Fruit fly (Drosophila melanogaster): Measurements from ENCODE around the gene CG33116.

Gene CG33116

DNA sequence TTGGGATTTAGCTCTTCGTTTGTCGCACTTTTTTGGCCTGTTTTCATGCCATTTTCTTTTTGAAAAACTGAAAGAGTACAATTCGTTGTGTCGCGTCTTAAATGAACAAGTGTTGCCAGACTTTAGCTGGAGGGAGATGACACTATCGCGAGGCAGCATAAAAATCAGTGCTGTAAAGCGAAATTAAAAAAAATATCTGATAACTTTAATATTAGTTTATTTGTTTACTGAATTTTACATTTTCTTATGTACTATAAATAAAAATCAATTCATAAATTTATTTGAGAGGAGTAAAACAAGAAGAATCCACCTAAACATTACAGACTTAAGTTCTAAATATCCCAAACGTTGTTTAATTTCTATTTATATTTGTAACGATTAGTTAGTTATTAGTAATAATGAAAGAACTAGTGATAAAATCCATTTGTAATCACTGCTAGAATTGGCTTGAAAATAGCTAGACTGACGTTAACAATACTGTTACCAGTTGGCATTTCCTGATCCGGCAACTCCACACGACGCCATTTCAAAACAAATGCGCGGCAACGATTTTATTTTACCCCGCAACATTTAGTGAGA, 44.0 kb downstream of the CG33116 start, which contains the start of the genes spi and msb1l (continued):
- TF ChIP-seq CG11093 (GFP tag; IDR thresholded peaks at IDR 0.05) (no peak), Ssrp (tag; optimal IDR thresholded peaks at IDR 0.05) (peak; percentile 45), CG32532 (GFP tag; IDR thresholded peaks at IDR 0.05) (peak; percentile 63), Dref (GFP tag; IDR thresholded peaks at IDR 0.05) (peak; percentile 33; the same call in 1 of the 2 replicates), CG12219 (GFP tag; optimal IDR thresholded peaks at IDR 0.05) (no peak), Hr78 (GFP tag; optimal IDR thresholded peaks at IDR 0.05) (no peak), Hr51 (GFP tag; optimal IDR thresholded peaks at IDR 0.05) (peak in 1 of 2 experiments; percentile 45), CG8359 (GFP tag; optimal IDR thresholded peaks at IDR 0.05; ENCODE audit: borderline replicate concordance) (no peak), CG17912 (GFP tag; optimal IDR thresholded peaks at IDR 0.05) (no peak), nerfin-1 (tag; optimal IDR thresholded peaks at IDR 0.05) (no peak), Tbp (GFP tag; optimal IDR thresholded peaks at IDR 0.05) (no peak), fd64A (GFP tag; optimal IDR thresholded peaks at IDR 0.05) (no peak), Gug (GFP tag; IDR thresholded peaks at IDR 0.05) (0 out of 4 replicates have a peak, but pooled peaks have one; percentile 4), CG3163 (GFP tag; optimal IDR thresholded peaks at IDR 0.05) (no peak), CG8089 (GFP tag; optimal IDR thresholded peaks at IDR 0.05) (no peak), lov (optimal IDR thresholded peaks at IDR 0.05) (no peak), lov (GFP tag; IDR thresholded peaks at IDR 0.05) (0 out of 3 replicates have a peak, but pooled peaks have one; percentile 37), CG8924 (tag; optimal IDR thresholded peaks at IDR 0.05) (peak; percentile 65), CG12744 (GFP tag; optimal IDR thresholded peaks at IDR 0.05) (no peak), GATAe (GFP tag; conservative IDR thresholded peaks at IDR 0.05) (no peak), hkb (optimal IDR thresholded peaks at IDR 0.05) (peak; percentile 41), hkb (GFP tag; IDR thresholded peaks at IDR 0.05) (no peak), CG1233 (GFP tag; optimal IDR thresholded peaks at IDR 0.05) (no peak), CG31365 (tag; optimal IDR thresholded peaks at IDR 0.05) (no peak), Oaz (GFP tag; IDR thresholded peaks at IDR 0.05) (no peak), Fer2 (tag; optimal IDR thresholded peaks at IDR 0.05) (peak; percentile 42), tio (GFP tag; optimal IDR thresholded peaks at IDR 0.05) (no peak), so (GFP tag; IDR thresholded peaks at IDR 0.05) (no peak), pb (GFP tag; optimal IDR thresholded peaks at IDR 0.05) (no peak), Stat92E (GFP tag; optimal IDR thresholded peaks at IDR 0.05) (no peak), CG15696 (tag; optimal IDR thresholded peaks at IDR 0.05) (peak; percentile 62), Six4 (GFP tag; optimal IDR thresholded peaks at IDR 0.05) (peak; percentile 19), Fer1 (GFP tag; optimal IDR thresholded peaks at IDR 0.05) (no peak), Gsc (GFP tag; IDR thresholded peaks at IDR 0.05) (no peak), zfh2 (GFP tag; optimal IDR thresholded peaks at IDR 0.05) (peak; percentile 59), Awh (GFP tag; IDR thresholded peaks at IDR 0.05) (no peak), H15 (GFP tag; IDR thresholded peaks at IDR 0.05) (peak; percentile 54; the same call in 1 of the 3 replicates), CG15269 (tag; optimal IDR thresholded peaks at IDR 0.05) (peak; percentile 55), dysf (GFP tag; IDR thresholded peaks at IDR 0.05) (no peak; the same call in 2 of the 3 replicates), gce (GFP tag; IDR thresholded peaks at IDR 0.05) (no peak), Aef1 (GFP tag; IDR thresholded peaks at IDR 0.05) (peak; percentile 41; the same call in 2 of the 3 replicates), CG4282 (GFP tag; optimal IDR thresholded peaks at IDR 0.05) (no peak), Oli (tag; optimal IDR thresholded peaks at IDR 0.05) (peak; percentile 22), CG5180 (GFP tag; optimal IDR thresholded peaks at IDR 0.05) (no peak), lmd (GFP tag; IDR thresholded peaks at IDR 0.05) (peak; percentile 41; the same call in 1 of the 2 replicates), CG17568 (GFP tag; optimal IDR thresholded peaks at IDR 0.05) (no peak), ase (GFP tag; IDR thresholded peaks at IDR 0.05) (no peak), HLH4C (GFP tag; IDR thresholded peaks at IDR 0.05; ENCODE audit: partially characterized antibody) (peak; percentile 41; the same call in 1 of the 3 replicates), E2f2 (GFP tag; IDR thresholded peaks at IDR 0.05) (peak; percentile 78), pnt (GFP tag; optimal IDR thresholded peaks at IDR 0.05) (no peak)
